Worm (Caenorhabditis elegans) whole organism, mixed stage, embryonic: ENCODE results near the gene nos-1.

Experiments
- M03D4.4 ChIP-seq: sonication (generic microtip); optimal IDR thresholded peaks from 2 replicates; lab custom pipeline; 2017; ENCODE audit warnings: mild to moderate bottlenecking, missing genetic modification characterization, missing compliant biosample characterization
- nhr-237 ChIP-seq: fragments of 150-350 bp; optimal IDR thresholded peaks from 2 replicates; lab custom pipeline; 2014; ENCODE audit warnings: missing biosample characterization, missing genetic modification characterization
- nhr-76 ChIP-seq: sonication (generic microtip); optimal IDR thresholded peaks from 2 replicates; lab custom pipeline; 2017; ENCODE audit warnings: missing biosample characterization, missing genetic modification characterization
- unc-39 ChIP-seq: fragments of 150-350 bp; optimal IDR thresholded peaks from 2 replicates; lab custom pipeline; 2014; ENCODE audit warnings: missing biosample characterization, missing genetic modification characterization

ce11 chrII:10975239-10975638 is 22.3 kb upstream of the nos-1 start, which contains the start of gene ptp-3:
- TF ChIP-seq nhr-237 (tag; lab: Kevin White, UChicago) (no peak), unc-39 (tag; lab: Kevin White, UChicago) (no peak), nhr-76 (no peak), M03D4.4 (tag; lab: Kevin White, UChicago) (no peak)
